Fruit fly (Drosophila melanogaster) whole organism, prepupa: ENCODE measurements around the gene Tusp.

ENCODE experiments used
- Blimp-1 ChIP-seq: fragments of 200-800 bp; sonication (Bioruptor generic); optimal IDR thresholded peaks from 3 replicates; lab custom pipeline; 2017; ENCODE audit warnings: missing biosample characterization, missing genetic modification characterization, mild to moderate bottlenecking, moderate library complexity, missing genetic modification reagents
- CG11294 ChIP-seq: fragments of 200-800 bp; sonication (Bioruptor generic); IDR thresholded peaks from 2 replicates; pipeline ENCODE4 v1.3.6; 2022; ENCODE audit warnings: missing biosample characterization, missing genetic modification characterization
- CG11762 ChIP-seq: fragments of 200-800 bp; sonication (Bioruptor generic); optimal IDR thresholded peaks from 3 replicates; lab custom pipeline; 2016; ENCODE audit warnings: missing biosample characterization, missing genetic modification characterization; ENCODE audit not compliant: insufficient read depth
- CG11902 ChIP-seq: fragments of 200-800 bp; sonication (Bioruptor generic); optimal IDR thresholded peaks from 3 replicates; lab custom pipeline; 2016; ENCODE audit warnings: missing biosample characterization, missing genetic modification characterization
- CG15336 ChIP-seq: fragments of 200-800 bp; sonication (Bioruptor generic); IDR thresholded peaks from 2 replicates; pipeline ENCODE4 v1.3.6; 2022; ENCODE audit warnings: missing biosample characterization, missing genetic modification characterization
- CG16779 ChIP-seq: fragments of 200-800 bp; sonication (Bioruptor generic); optimal IDR thresholded peaks from 3 replicates; lab custom pipeline; 2017; ENCODE audit warnings: missing biosample characterization, mild to moderate bottlenecking, missing genetic modification characterization
- CG31627 ChIP-seq: fragments of 200-800 bp; sonication (Bioruptor generic); optimal IDR thresholded peaks from 3 replicates; lab custom pipeline; 2016; ENCODE audit warnings: missing biosample characterization, missing genetic modification characterization
- CG34406 ChIP-seq: fragments of 200-800 bp; sonication (Bioruptor generic); optimal IDR thresholded peaks from 3 replicates; lab custom pipeline; 2016; ENCODE audit warnings: missing biosample characterization, missing genetic modification characterization
- CG3919 ChIP-seq: fragments of 200-800 bp; sonication (Bioruptor generic); optimal IDR thresholded peaks from 3 replicates; lab custom pipeline; 2016; ENCODE audit warnings: missing biosample characterization, missing genetic modification characterization
- CG6163 ChIP-seq: fragments of 200-800 bp; sonication (Bioruptor generic); IDR thresholded peaks from 3 replicates; pipeline ENCODE4 v1.3.6; 2022; ENCODE audit warnings: missing biosample characterization, missing genetic modification characterization
- CG6276 ChIP-seq: fragments of 200-800 bp; sonication (Bioruptor generic); optimal IDR thresholded peaks from 2 replicates; lab custom pipeline; 2017; ENCODE audit warnings: missing biosample characterization, mild to moderate bottlenecking, missing genetic modification characterization
- CG6792 ChIP-seq: fragments of 200-800 bp; sonication (Bioruptor generic); optimal IDR thresholded peaks from 3 replicates; lab custom pipeline; 2016; ENCODE audit warnings: missing biosample characterization, missing genetic modification characterization
- CG6808 ChIP-seq: fragments of 200-800 bp; sonication (Bioruptor generic); optimal IDR thresholded peaks from 3 replicates; lab custom pipeline; 2017; ENCODE audit warnings: missing biosample characterization, missing genetic modification characterization, mild to moderate bottlenecking, moderate library complexity, missing genetic modification reagents
- CG6854 ChIP-seq: fragments of 200-800 bp; sonication (Bioruptor generic); optimal IDR thresholded peaks from 2 replicates; lab custom pipeline; 2017; ENCODE audit warnings: missing biosample characterization, mild to moderate bottlenecking, missing genetic modification characterization
- CG8119 ChIP-seq: fragments of 200-800 bp; sonication (Bioruptor generic); IDR thresholded peaks from 3 replicates; pipeline ENCODE4 v1.3.6; 2022; ENCODE audit warnings: missing biosample characterization, missing genetic modification characterization
- CG8319 ChIP-seq: fragments of 200-800 bp; sonication (Bioruptor generic); optimal IDR thresholded peaks from 3 replicates; lab custom pipeline; 2016; ENCODE audit warnings: missing biosample characterization, missing genetic modification characterization
- CG8632 ChIP-seq: fragments of 200-800 bp; sonication (Bioruptor generic); optimal IDR thresholded peaks from 3 replicates; lab custom pipeline; 2016; ENCODE audit warnings: missing biosample characterization, missing genetic modification characterization
- CG9139 ChIP-seq: fragments of 200-800 bp; sonication (Bioruptor generic); optimal IDR thresholded peaks from 3 replicates; lab custom pipeline; 2017; ENCODE audit warnings: missing biosample characterization, mild to moderate bottlenecking, missing genetic modification characterization
- Eip75B ChIP-seq: fragments of 200-800 bp; sonication (Bioruptor generic); optimal IDR thresholded peaks from 3 replicates; lab custom pipeline; 2016; ENCODE audit warnings: missing biosample characterization, missing genetic modification characterization
- Eip78C ChIP-seq: fragments of 200-800 bp; sonication (Bioruptor generic); peaks from one replicate; lab custom pipeline; 2016; ENCODE audit warnings: missing biosample characterization, missing genetic modification characterization
- Eip93F ChIP-seq: fragments of 200-800 bp; sonication (Bioruptor generic); optimal IDR thresholded peaks from 2 replicates; lab custom pipeline; 2016; ENCODE audit warnings: missing biosample characterization, mild to moderate bottlenecking, missing genetic modification characterization
- Ets21C ChIP-seq: fragments of 200-800 bp; sonication (Bioruptor generic); optimal IDR thresholded peaks from 3 replicates; lab custom pipeline; 2016; ENCODE audit warnings: missing biosample characterization, missing genetic modification characterization
- Gug ChIP-seq: fragments of 200-800 bp; sonication (Bioruptor generic); IDR thresholded peaks from 2 replicates; pipeline ENCODE4 v1.3.6; 2022; ENCODE audit warnings: missing biosample characterization, missing genetic modification characterization
- Hr38 ChIP-seq: sonication (Bioruptor generic); optimal IDR thresholded peaks from 2 replicates; lab custom pipeline; 2016; ENCODE audit warnings: missing biosample characterization, missing genetic modification characterization
- Hr39 ChIP-seq: fragments of 200-800 bp; sonication (Bioruptor generic); optimal IDR thresholded peaks from 2 replicates; lab custom pipeline; 2016; ENCODE audit warnings: missing biosample characterization, missing genetic modification characterization
- Lpt ChIP-seq: fragments of 200-800 bp; sonication (Bioruptor generic); optimal IDR thresholded peaks from 3 replicates; lab custom pipeline; 2016; ENCODE audit warnings: missing biosample characterization, missing genetic modification characterization
- OdsH ChIP-seq: fragments of 200-800 bp; sonication (Bioruptor generic); optimal IDR thresholded peaks from 3 replicates; lab custom pipeline; 2016; ENCODE audit warnings: missing biosample characterization, missing genetic modification characterization
- Smox ChIP-seq: fragments of 200-800 bp; sonication (Bioruptor generic); optimal IDR thresholded peaks from 3 replicates; lab custom pipeline; 2016; ENCODE audit warnings: missing biosample characterization, missing genetic modification characterization
- Sox102F ChIP-seq: fragments of 200-800 bp; sonication (Bioruptor generic); optimal IDR thresholded peaks from 2 replicates; lab custom pipeline; 2016; ENCODE audit warnings: missing biosample characterization, mild to moderate bottlenecking, missing genetic modification characterization
- Sox14 ChIP-seq: fragments of 200-800 bp; sonication (Bioruptor generic); optimal IDR thresholded peaks from 3 replicates; lab custom pipeline; 2016; ENCODE audit warnings: missing biosample characterization, missing genetic modification characterization
- achi ChIP-seq: fragments of 200-800 bp; sonication (Bioruptor generic); optimal IDR thresholded peaks from 3 replicates; lab custom pipeline; 2016; ENCODE audit warnings: missing biosample characterization, missing genetic modification characterization
- acj6 ChIP-seq: fragments of 200-800 bp; sonication (Bioruptor generic); optimal IDR thresholded peaks from 3 replicates; lab custom pipeline; 2016; ENCODE audit warnings: missing biosample characterization, missing genetic modification characterization
- cyc ChIP-seq: fragments of 200-800 bp; sonication (Bioruptor generic); optimal IDR thresholded peaks from 3 replicates; lab custom pipeline; 2016; ENCODE audit warnings: missing biosample characterization, missing genetic modification characterization
- dac ChIP-seq: fragments of 200-800 bp; sonication (Bioruptor generic); optimal IDR thresholded peaks from 2 replicates; lab custom pipeline; 2017; ENCODE audit warnings: missing biosample characterization, mild to moderate bottlenecking, missing genetic modification characterization
- dsx ChIP-seq: fragments of 200-800 bp; optimal IDR thresholded peaks from 3 replicates; lab custom pipeline; 2019; ENCODE audit warnings: missing biosample characterization, mild to moderate bottlenecking, missing genetic modification characterization, moderate library complexity; ENCODE audit not compliant: poor library complexity, severe bottlenecking
- eg ChIP-seq: fragments of 200-800 bp; sonication (Bioruptor generic); IDR thresholded peaks from 3 replicates; pipeline ENCODE4 v1.3.6; 2022; ENCODE audit warnings: missing biosample characterization, missing genetic modification characterization
- esn ChIP-seq: fragments of 200-800 bp; sonication (Bioruptor generic); optimal IDR thresholded peaks from 2 replicates; lab custom pipeline; 2016; ENCODE audit warnings: missing biosample characterization, mild to moderate bottlenecking, missing genetic modification characterization, moderate library complexity
- fd59A ChIP-seq: fragments of 200-800 bp; sonication (Bioruptor generic); optimal IDR thresholded peaks from 2 replicates; lab custom pipeline; 2017; ENCODE audit warnings: missing biosample characterization, mild to moderate bottlenecking, missing genetic modification characterization, missing genetic modification reagents
- fkh ChIP-seq: fragments of 200-800 bp; sonication (Bioruptor generic); optimal IDR thresholded peaks from 3 replicates; lab custom pipeline; 2017; ENCODE audit warnings: missing biosample characterization, mild to moderate bottlenecking, missing genetic modification characterization, moderate library complexity
- lz ChIP-seq: fragments of 200-800 bp; sonication (Bioruptor generic); optimal IDR thresholded peaks from 3 replicates; lab custom pipeline; 2016; ENCODE audit warnings: missing biosample characterization, missing genetic modification characterization
- net ChIP-seq: fragments of 200-800 bp; sonication (Bioruptor generic); optimal IDR thresholded peaks from 3 replicates; lab custom pipeline; 2016; ENCODE audit warnings: missing biosample characterization, missing genetic modification characterization
- salr ChIP-seq, 2 experiments: fragments of 200-800 bp; sonication (Bioruptor generic); optimal IDR thresholded peaks; 3 replicates each; lab custom pipeline; 2016 to 2018; ENCODE audit warnings: missing biosample characterization in 2 of 2, missing genetic modification characterization in 2 of 2, mild to moderate bottlenecking in 1 of 2
- spab ChIP-seq: fragments of 200-800 bp; sonication (Bioruptor generic); optimal IDR thresholded peaks from 2 replicates; lab custom pipeline; 2017; ENCODE audit warnings: missing biosample characterization, mild to moderate bottlenecking, missing genetic modification characterization, missing genetic modification reagents
- ss ChIP-seq, 2 experiments: fragments of 200-800 bp; sonication (Bioruptor generic); optimal IDR thresholded peaks; 2 replicates in 1 of 2; 3 replicates in 1 of 2; lab custom pipeline; 2017 to 2018; ENCODE audit warnings: mild to moderate bottlenecking in 2 of 2, missing biosample characterization in 2 of 2, missing genetic modification characterization in 2 of 2, moderate library complexity in 1 of 2
- svp ChIP-seq: fragments of 200-800 bp; sonication (Bioruptor generic); peaks from one replicate; lab custom pipeline; 2016; ENCODE audit warnings: missing biosample characterization, missing genetic modification characterization
- vri ChIP-seq: fragments of 200-800 bp; sonication (Bioruptor generic); optimal IDR thresholded peaks from 3 replicates; lab custom pipeline; 2016; ENCODE audit warnings: missing biosample characterization, mild to moderate bottlenecking, missing genetic modification characterization

Tusp gene

dm6 chr3R:27557970-27558659 lies 49.6 kb upstream of the Tusp start (continued):
- TF ChIP-seq Hr38 (no peak), Eip93F (GFP tag; lab: Kevin White, UChicago) (no peak), CG6163 (0 out of 3 replicates have a peak, but pooled peaks have one; percentile 29), Gug (GFP tag; lab: Robert Waterston, UW) (no peak), ss (GFP tag; optimal IDR thresholded peaks at IDR 0.05; lab: Kevin White, UChicago) (no peak), acj6 (GFP tag; lab: Kevin White, UChicago) (no peak), CG8319 (GFP tag; lab: Kevin White, UChicago) (no peak), Hr39 (GFP tag; lab: Kevin White, UChicago) (no peak), CG34406 (GFP tag; lab: Kevin White, UChicago) (no peak), CG11762 (GFP tag; lab: Kevin White, UChicago) (no peak)

dm6 chr3R:27558660-27559319 lies 48.9 kb upstream of the Tusp start, which contains the start of gene Klp98A:
TSS of gene Klp98A (minus strand) at chr3R:27559145.
- TF ChIP-seq Sox14 (GFP tag; lab: Kevin White, UChicago) = peak; percentile 46
- TF ChIP-seq svp (GFP tag; lab: Kevin White, UChicago) = no peak
- TF ChIP-seq cyc (GFP tag; lab: Kevin White, UChicago) = no peak
- no peak for TF ChIP-seq net (GFP tag; lab: Kevin White, UChicago)
- no peak for TF ChIP-seq dac
- no peak for TF ChIP-seq CG8319 (GFP tag; lab: Kevin White, UChicago)
- TF ChIP-seq Sox102F (GFP tag; lab: Kevin White, UChicago) = no peak
- TF ChIP-seq CG8632 (GFP tag; lab: Kevin White, UChicago) = no peak
- peak; percentile 54 for TF ChIP-seq Eip78C (GFP tag; lab: Kevin White, UChicago)
- peak; percentile 38 for TF ChIP-seq esn (GFP tag; lab: Kevin White, UChicago)
- TF ChIP-seq spab = no peak
- peak; percentile 50 for TF ChIP-seq CG6854 (GFP tag; lab: Kevin White, UChicago)
- TF ChIP-seq OdsH (GFP tag; lab: Kevin White, UChicago) = no peak
- TF ChIP-seq Gug (GFP tag; lab: Robert Waterston, UW) = no peak
- TF ChIP-seq dsx (GFP tag; lab: Kevin White, UChicago) = peak; percentile 54
- TF ChIP-seq Smox (GFP tag; lab: Kevin White, UChicago) = no peak
- no peak for TF ChIP-seq CG3919
- TF ChIP-seq CG15336 = peak; percentile 42; the same call in 1 of the 2 replicates
- TF ChIP-seq vri (GFP tag; lab: Kevin White, UChicago) = peak; percentile 28
- TF ChIP-seq Ets21C (GFP tag; lab: Kevin White, UChicago) = no peak

- TF ChIP-seq CG9139 (GFP tag; lab: Kevin White, UChicago) = no peak
- TF ChIP-seq CG6163 = peak; percentile 41; the same call in 1 of the 3 replicates
- no peak for TF ChIP-seq CG16779 (tag; lab: Kevin White, UChicago)
- no peak for TF ChIP-seq fkh (GFP tag; lab: Kevin White, UChicago)
- no peak for TF ChIP-seq CG6854 (GFP tag; lab: Kevin White, UChicago)
- TF ChIP-seq CG31627 = no peak
- TF ChIP-seq CG6792 (GFP tag; lab: Kevin White, UChicago) = no peak
- TF ChIP-seq lz (GFP tag; lab: Kevin White, UChicago) = no peak
- TF ChIP-seq CG6808 = no peak
- no peak for TF ChIP-seq CG6276
- TF ChIP-seq Blimp-1 = no peak
- TF ChIP-seq Sox102F (GFP tag; lab: Kevin White, UChicago) = no peak
- TF ChIP-seq CG8119 (GFP tag; lab: Robert Waterston, UW) = no peak
- no peak for TF ChIP-seq CG11902 (GFP tag; lab: Kevin White, UChicago)
- TF ChIP-seq spab = no peak
- no peak for TF ChIP-seq Eip75B (GFP tag; lab: Kevin White, UChicago)
- TF ChIP-seq eg (GFP tag; lab: Robert Waterston, UW) = peak; percentile 38; the same call in 2 of the 3 replicates
- no peak for TF ChIP-seq Eip93F (GFP tag; lab: Kevin White, UChicago)
- no peak for TF ChIP-seq Smox (GFP tag; lab: Kevin White, UChicago)
- no peak for TF ChIP-seq achi (GFP tag; lab: Kevin White, UChicago)
- TF ChIP-seq salr (GFP tag; optimal IDR thresholded peaks at IDR 0.05; lab: Kevin White, UChicago) = no peak
- no peak for TF ChIP-seq fd59A
- TF ChIP-seq CG11294 (GFP tag; lab: Robert Waterston, UW) = 0 out of 2 replicates have a peak, but pooled peaks have one; percentile 12
- TF ChIP-seq Lpt (GFP tag; lab: Kevin White, UChicago) = no peak
Observed at dm6 chr3R:27561114-27561513, 46.6 kb upstream of the Tusp start, which contains the start of gene CG5646. TSS of gene CG5646 (minus strand) at chr3R:27561319.
